Fruit fly (Drosophila melanogaster): ENCODE measurements around the gene CG7900.

Gene CG7900

DNA sequence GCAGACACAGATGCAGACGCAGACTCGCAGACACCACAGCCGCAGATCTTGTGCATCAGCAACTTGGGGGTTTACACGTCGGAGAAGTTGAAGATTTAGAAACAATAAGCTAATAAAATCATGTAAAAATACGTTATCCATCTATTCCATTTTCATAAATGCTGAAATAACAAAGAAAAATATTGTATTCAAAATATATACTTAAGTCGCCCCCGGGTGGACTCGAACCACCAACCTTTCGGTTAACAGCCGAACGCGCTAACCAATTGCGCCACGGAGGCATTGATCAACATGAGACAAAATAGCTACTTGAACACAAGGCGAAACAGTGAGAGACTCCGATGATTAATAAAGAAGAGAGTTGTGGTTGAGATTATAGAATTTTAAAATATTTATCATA lies 45.4 kb downstream of the CG7900 start:
- TF ChIP-seq CG14667 (GFP tag; IDR thresholded peaks at IDR 0.05) (no peak), CG10321 (GFP tag; IDR thresholded peaks at IDR 0.05) (no peak), Bgb (GFP tag; IDR thresholded peaks at IDR 0.05; ENCODE audit: partially characterized antibody) (peak; percentile 80), Stat92E (GFP tag; optimal IDR thresholded peaks at IDR 0.05) (peak in 1 of 3 experiments; percentile 66), Nf-YB (GFP tag; optimal IDR thresholded peaks at IDR 0.05) (no peak), CG13287 (GFP tag; IDR thresholded peaks at IDR 0.05; ENCODE audit: partially characterized antibody) (peak; percentile 49; the same call in 1 of the 2 replicates), ewg (GFP tag; optimal IDR thresholded peaks at IDR 0.05) (no peak), CG14860 (GFP tag; IDR thresholded peaks at IDR 0.05; ENCODE audit: partially characterized antibody) (peak; percentile 81), jigr1 (GFP tag; IDR thresholded peaks at IDR 0.05) (no peak), shn (GFP tag; optimal IDR thresholded peaks at IDR 0.05) (no peak), lola (GFP tag; optimal IDR thresholded peaks at IDR 0.05) (no peak), hbn (GFP tag; IDR thresholded peaks at IDR 0.05; ENCODE audit: partially characterized antibody) (peak; percentile 35), odd (GFP tag; optimal IDR thresholded peaks at IDR 0.05) (no peak), hb (GFP tag; IDR thresholded peaks at IDR 0.05; ENCODE audit: partially characterized antibody) (0 out of 3 replicates have a peak, but pooled peaks have one; percentile 46), ham (GFP tag; IDR thresholded peaks at IDR 0.05) (no peak), CkIIα-i1 (GFP tag; IDR thresholded peaks at IDR 0.05) (no peak), D19A (tag; optimal IDR thresholded peaks at IDR 0.05) (no peak), Six4 (GFP tag; optimal IDR thresholded peaks at IDR 0.05) (no peak), CG17612 (GFP tag; IDR thresholded peaks at IDR 0.05) (no peak), lov (optimal IDR thresholded peaks at IDR 0.05) (no peak), lov (GFP tag; IDR thresholded peaks at IDR 0.05) (no peak), kni (GFP tag; optimal IDR thresholded peaks at IDR 0.05) (no peak), Asciz (GFP tag; optimal IDR thresholded peaks at IDR 0.05) (no peak), CG18764 (GFP tag; optimal IDR thresholded peaks at IDR 0.05) (no peak), HLH4C (GFP tag; IDR thresholded peaks at IDR 0.05; ENCODE audit: partially characterized antibody) (peak; percentile 56), bowl (GFP tag; IDR thresholded peaks at IDR 0.05) (no peak), CG1602 (GFP tag; optimal IDR thresholded peaks at IDR 0.05) (no peak), CG42726 (GFP tag; IDR thresholded peaks at IDR 0.05; ENCODE audit: partially characterized antibody) (peak; percentile 61; the same call in 1 of the 2 replicates), Gug (GFP tag; IDR thresholded peaks at IDR 0.05) (no peak), CG4820 (GFP tag; optimal IDR thresholded peaks at IDR 0.05) (peak; percentile 63), CG34376 (GFP tag; optimal IDR thresholded peaks at IDR 0.05) (no peak), CG34224 (GFP tag; IDR thresholded peaks at IDR 0.05; ENCODE audit: partially characterized antibody) (peak; percentile 21; the same call in 1 of the 3 replicates), CG1233 (GFP tag; optimal IDR thresholded peaks at IDR 0.05) (no peak), sens (GFP tag) (peak; percentile 77), Dll (GFP tag; IDR thresholded peaks at IDR 0.05; ENCODE audit: partially characterized antibody) (peak; percentile 44; the same call in 2 of the 4 replicates), CG7987 (GFP tag; optimal IDR thresholded peaks at IDR 0.05) (no peak), zen2 (GFP tag; IDR thresholded peaks at IDR 0.05; ENCODE audit: partially characterized antibody) (peak; percentile 64; the same call in 2 of the 3 replicates), Max (GFP tag; optimal IDR thresholded peaks at IDR 0.05) (no peak), ttk (GFP tag; IDR thresholded peaks at IDR 0.05) (no peak), GATAe (GFP tag; conservative IDR thresholded peaks at IDR 0.05) (no peak), tx (GFP tag; optimal IDR thresholded peaks at IDR 0.05) (no peak), CG16815 (GFP tag; optimal IDR thresholded peaks at IDR 0.05) (no peak), Opbp (GFP tag; IDR thresholded peaks at IDR 0.05; ENCODE audit: partially characterized antibody) (peak; percentile 93), CG9876 (GFP tag; optimal IDR thresholded peaks at IDR 0.05) (no peak), vfl (GFP tag; optimal IDR thresholded peaks at IDR 0.05) (no peak), dmrt99B (tag; optimal IDR thresholded peaks at IDR 0.05) (no peak), unc-4 (GFP tag; IDR thresholded peaks at IDR 0.05; ENCODE audit: partially characterized antibody) (peak; percentile 44; the same call in 1 of the 2 replicates), tgo (GFP tag; IDR thresholded peaks at IDR 0.05) (no peak), Poxn (GFP tag; IDR thresholded peaks at IDR 0.05) (no peak)

Data from whole organism, embryonic.